Worm (Caenorhabditis elegans) whole organism, L4 larva: ENCODE results near the gene rps-4.

Source experiments
- F49E8.2 ChIP-seq: sonication (generic microtip); optimal IDR thresholded peaks from 2 replicates; lab custom pipeline; 2016; ENCODE audit warnings: missing compliant biosample characterization, mild to moderate bottlenecking, missing genetic modification characterization, borderline replicate concordance
- aly-2 ChIP-seq: sonication (generic microtip); optimal IDR thresholded peaks from 2 replicates; lab custom pipeline; 2018; ENCODE audit warnings: missing biosample characterization, missing genetic modification characterization
- arid-1 ChIP-seq: fragments of 200-800 bp; sonication (Bioruptor generic); conservative IDR thresholded peaks from 2 replicates; pipeline ENCODE4 v1.3.6; 2022; ENCODE audit warnings: missing genetic modification reagents, missing genetic modification characterization, missing compliant biosample characterization
- ctbp-1 ChIP-seq: fragments of 200-800 bp; sonication (Bioruptor generic); IDR thresholded peaks from 2 replicates; pipeline ENCODE4 v1.3.6; 2022; ENCODE audit warnings: missing genetic modification reagents, missing genetic modification characterization, missing compliant biosample characterization
- lin-39 ChIP-seq: fragments of 150-350 bp; optimal IDR thresholded peaks from 2 replicates; lab custom pipeline; 2014; ENCODE audit warnings: missing biosample characterization, missing genetic modification reagents, missing genetic modification characterization
- mdl-1 ChIP-seq, 2 experiments: fragments of 150-350 bp in 1 of 2; sonication (generic microtip) in 1 of 2; optimal IDR thresholded peaks; 2 replicates each; lab custom pipeline; 2014 to 2017; ENCODE audit warnings: missing biosample characterization in 2 of 2, missing genetic modification characterization in 2 of 2
- mep-1 ChIP-seq: fragments of 150-350 bp; sonication (generic microtip); optimal IDR thresholded peaks from 3 replicates; lab custom pipeline; 2014; ENCODE audit warnings: missing biosample characterization, missing genetic modification characterization
- mxl-3 ChIP-seq: fragments of 200-800 bp; sonication (Bioruptor generic); optimal IDR thresholded peaks from 2 replicates; lab custom pipeline; 2018; ENCODE audit warnings: mild to moderate bottlenecking, missing genetic modification characterization, missing compliant biosample characterization
- nhr-11 ChIP-seq: fragments of 150-350 bp; optimal IDR thresholded peaks from 2 replicates; lab custom pipeline; 2014; ENCODE audit warnings: missing biosample characterization, missing genetic modification characterization
- pha-4 ChIP-seq, 2 experiments: fragments of 150-350 bp in 1 of 2; fragments of 200-800 bp in 1 of 2; sonication (Bioruptor generic) in 1 of 2; IDR thresholded peaks in 1 of 2; optimal IDR thresholded peaks in 1 of 2; 2 replicates each; pipeline versions ENCODE4 v1.3.6 to Lab custom; 2014 to 2022; ENCODE audit warnings: missing genetic modification characterization in 2 of 2, missing genetic modification reagents in 2 of 2, missing biosample characterization in 1 of 2, missing compliant biosample characterization in 1 of 2
- zag-1 ChIP-seq: fragments of 150-350 bp; optimal IDR thresholded peaks from 2 replicates; lab custom pipeline; 2014; ENCODE audit warnings: missing biosample characterization, missing genetic modification characterization
- ztf-11 ChIP-seq: fragments of 150-350 bp; optimal IDR thresholded peaks from 2 replicates; lab custom pipeline; 2014; ENCODE audit warnings: missing biosample characterization, missing genetic modification characterization

DNA sequence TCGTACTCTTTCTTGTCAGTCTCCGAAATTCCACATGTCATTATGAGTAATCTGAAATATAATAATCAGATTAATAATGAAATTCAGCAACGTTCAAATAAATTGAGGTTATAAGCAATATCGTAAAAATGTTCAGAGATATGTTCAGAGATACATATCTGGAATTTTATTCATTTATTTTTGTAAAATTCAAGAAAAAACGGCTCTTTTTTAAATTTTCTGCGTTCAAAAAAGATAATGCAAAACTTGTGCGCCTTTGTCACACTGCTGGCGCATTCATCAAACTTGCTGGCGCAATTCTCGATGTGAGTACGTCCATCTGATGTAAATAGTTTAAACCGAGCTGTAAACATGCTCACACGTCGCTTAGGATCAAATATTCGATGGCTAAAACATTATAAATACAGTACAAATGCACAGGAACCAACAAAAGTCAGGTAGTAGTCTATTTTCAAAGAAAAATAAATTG is 18.8 kb upstream of the rps-4 start, which contains the start of the genes rde-8 and ZC477.3:
- TF ChIP-seq pha-4 (GFP tag; IDR thresholded peaks at IDR 0.05; lab: Robert Waterston, UW) (no peak), pha-4 (tag; optimal IDR thresholded peaks at IDR 0.05; lab: Kevin White, UChicago) (no peak), mep-1 (tag; lab: Kevin White, UChicago) (no peak), nhr-11 (tag; lab: Kevin White, UChicago) (peak; percentile 3), arid-1 (GFP tag; lab: Robert Waterston, UW) (no peak), ztf-11 (tag; lab: Kevin White, UChicago) (no peak), F49E8.2 (tag; lab: Kevin White, UChicago) (no peak), aly-2 (tag; lab: Kevin White, UChicago) (no peak), ctbp-1 (GFP tag; lab: Robert Waterston, UW) (no peak), mxl-3 (GFP tag; lab: Kevin White, UChicago) (no peak), lin-39 (no peak), mdl-1 (tag; optimal IDR thresholded peaks at IDR 0.05; lab: Kevin White, UChicago) (no peak), zag-1 (tag; lab: Kevin White, UChicago) (no peak)
